Worm (Caenorhabditis elegans) whole organism, L1 larva: ENCODE measurements around the gene ZK863.8.

Experiments used
- C04F5.9 ChIP-seq: sonication (generic microtip); optimal IDR thresholded peaks from 2 replicates; lab custom pipeline; 2016; ENCODE audit warnings: missing genetic modification characterization, missing compliant biosample characterization
- C16A3.4 ChIP-seq: fragments of 150-350 bp; optimal IDR thresholded peaks from 2 replicates; lab custom pipeline; 2014; ENCODE audit warnings: missing biosample characterization, missing genetic modification characterization
- C34B4.2 ChIP-seq: sonication (generic microtip); optimal IDR thresholded peaks from 2 replicates; lab custom pipeline; 2017; ENCODE audit warnings: mild to moderate bottlenecking, missing genetic modification characterization, missing compliant biosample characterization
- Y116A8C.19 ChIP-seq: sonication (generic microtip); optimal IDR thresholded peaks from 2 replicates; lab custom pipeline; 2016; ENCODE audit warnings: missing compliant biosample characterization, missing genetic modification characterization, borderline replicate concordance
- alr-1 ChIP-seq: fragments of 200-800 bp; sonication (Bioruptor generic); optimal IDR thresholded peaks from 2 replicates; lab custom pipeline; 2018; ENCODE audit warnings: borderline replicate concordance, mild to moderate bottlenecking, missing genetic modification characterization, missing compliant biosample characterization
- aly-2 ChIP-seq: fragments of 150-350 bp; optimal IDR thresholded peaks from 2 replicates; lab custom pipeline; 2014; ENCODE audit warnings: missing biosample characterization, missing genetic modification characterization
- ama-1 ChIP-seq: fragments of 150-350 bp; optimal IDR thresholded peaks from 2 replicates; lab custom pipeline; 2014
- ceh-63 ChIP-seq: fragments of 200-800 bp; sonication (Bioruptor generic); optimal IDR thresholded peaks from 2 replicates; lab custom pipeline; 2018; ENCODE audit warnings: mild to moderate bottlenecking, missing genetic modification characterization, missing compliant biosample characterization
- ceh-88 ChIP-seq: fragments of 200-800 bp; sonication (Bioruptor generic); IDR thresholded peaks from 2 replicates; pipeline ENCODE4 v1.3.6; 2022; ENCODE audit warnings: missing genetic modification characterization, missing compliant biosample characterization
- ceh-90 ChIP-seq: sonication (generic microtip); optimal IDR thresholded peaks from 2 replicates; lab custom pipeline; 2016; ENCODE audit warnings: missing genetic modification characterization, missing compliant biosample characterization
- egl-13 ChIP-seq: sonication (generic microtip); optimal IDR thresholded peaks from 2 replicates; lab custom pipeline; 2016; ENCODE audit warnings: missing genotype, missing genetic modification reagents, missing genetic modification characterization, missing compliant biosample characterization
- egl-27 ChIP-seq, 2 experiments: fragments of 150-350 bp in 1 of 2; sonication (generic microtip); optimal IDR thresholded peaks; 3 replicates each; lab custom pipeline; 2017 to 2018; ENCODE audit warnings: missing biosample characterization in 2 of 2, missing genetic modification characterization in 2 of 2, missing genetic modification reagents in 2 of 2
- elt-3 ChIP-seq, 6 experiments: fragments of 150-350 bp in 1 of 6; sonication (generic microtip); optimal IDR thresholded peaks; 2 replicates each; lab custom pipeline; 2017 to 2018; ENCODE audit warnings: missing biosample characterization in 6 of 6, missing genetic modification characterization in 6 of 6, inconsistent platforms in 1 of 6
- fkh-10 ChIP-seq: sonication (generic microtip); optimal IDR thresholded peaks from 2 replicates; lab custom pipeline; 2017; ENCODE audit warnings: missing biosample characterization, missing genetic modification reagents, missing genetic modification characterization
- grh-1 ChIP-seq: fragments of 200-800 bp; sonication (Bioruptor generic); IDR thresholded peaks from 2 replicates; pipeline ENCODE4 v1.3.6; 2022; ENCODE audit warnings: missing genetic modification reagents, missing genetic modification characterization, missing compliant biosample characterization
- hlh-17 ChIP-seq: fragments of 200-800 bp; sonication (Bioruptor generic); optimal IDR thresholded peaks from 2 replicates; lab custom pipeline; 2018; ENCODE audit warnings: missing genetic modification characterization, mild to moderate bottlenecking, missing compliant biosample characterization, moderate library complexity, borderline replicate concordance
- hlh-4 ChIP-seq: sonication (generic microtip); optimal IDR thresholded peaks from 2 replicates; lab custom pipeline; 2016; ENCODE audit warnings: mild to moderate bottlenecking, missing genetic modification characterization, missing compliant biosample characterization
- hpl-2 ChIP-seq: fragments of 150-350 bp; optimal IDR thresholded peaks from 2 replicates; lab custom pipeline; 2014; ENCODE audit warnings: missing biosample characterization, missing genetic modification reagents, missing genetic modification characterization
- isw-1 ChIP-seq: fragments of 200-800 bp; sonication (Bioruptor generic); IDR thresholded peaks from 2 replicates; pipeline ENCODE4 v1.3.6; 2022; ENCODE audit warnings: missing genetic modification characterization, missing compliant biosample characterization
- lin-13 ChIP-seq: fragments of 150-350 bp; optimal IDR thresholded peaks from 2 replicates; lab custom pipeline; 2014; ENCODE audit warnings: missing biosample characterization, missing genetic modification reagents, missing genetic modification characterization
- lin-14 ChIP-seq: fragments of 200-800 bp; sonication (Bioruptor generic); optimal IDR thresholded peaks from 2 replicates; lab custom pipeline; 2018; ENCODE audit warnings: mild to moderate bottlenecking, missing genetic modification characterization, moderate library complexity, missing compliant biosample characterization
- lin-15B ChIP-seq: fragments of 150-350 bp; sonication (generic microtip); optimal IDR thresholded peaks from 3 replicates; lab custom pipeline; 2014; ENCODE audit warnings: missing biosample characterization, missing genetic modification characterization
- lin-35 ChIP-seq, 2 experiments: fragments of 150-350 bp; optimal IDR thresholded peaks; 2 replicates each; lab custom pipeline; 2014; ENCODE audit warnings: missing biosample characterization in 2 of 2, missing genetic modification characterization in 2 of 2, missing genetic modification reagents in 2 of 2
- lin-39 ChIP-seq: fragments of 150-350 bp; optimal IDR thresholded peaks from 2 replicates; lab custom pipeline; 2014; ENCODE audit warnings: missing biosample characterization, missing genetic modification reagents, missing genetic modification characterization
- lir-3 ChIP-seq: sonication (generic microtip); optimal IDR thresholded peaks from 2 replicates; lab custom pipeline; 2016; ENCODE audit warnings: mild to moderate bottlenecking, missing genetic modification characterization, moderate library complexity, missing compliant biosample characterization; ENCODE audit not compliant: poor library complexity
- mab-9 ChIP-seq: fragments of 200-800 bp; sonication (Bioruptor generic); IDR thresholded peaks from 2 replicates; pipeline ENCODE4 v1.3.6; 2022; ENCODE audit warnings: missing genetic modification reagents, missing genetic modification characterization, missing compliant biosample characterization
- mef-2 ChIP-seq: fragments of 150-350 bp; optimal IDR thresholded peaks from 2 replicates; lab custom pipeline; 2014; ENCODE audit warnings: missing biosample characterization, missing genetic modification characterization
- mep-1 ChIP-seq: fragments of 150-350 bp; optimal IDR thresholded peaks from 2 replicates; lab custom pipeline; 2014; ENCODE audit warnings: missing biosample characterization, missing genetic modification characterization
- nhr-11 ChIP-seq: fragments of 150-350 bp; optimal IDR thresholded peaks from 2 replicates; lab custom pipeline; 2014; ENCODE audit warnings: missing biosample characterization, missing genetic modification characterization
- nhr-19 ChIP-seq: fragments of 200-800 bp; sonication (Bioruptor generic); conservative IDR thresholded peaks from 2 replicates; pipeline ENCODE4 v1.3.6; 2022; ENCODE audit warnings: missing genetic modification characterization, missing compliant biosample characterization
- nhr-20 ChIP-seq: sonication (generic microtip); optimal IDR thresholded peaks from 2 replicates; lab custom pipeline; 2016; ENCODE audit warnings: mild to moderate bottlenecking, missing genetic modification characterization, missing compliant biosample characterization
- nhr-71 ChIP-seq: sonication (generic microtip); optimal IDR thresholded peaks from 2 replicates; lab custom pipeline; 2016; ENCODE audit warnings: mild to moderate bottlenecking, missing genetic modification characterization, moderate library complexity, missing compliant biosample characterization
- nhr-76 ChIP-seq: sonication (generic microtip); optimal IDR thresholded peaks from 2 replicates; lab custom pipeline; 2017; ENCODE audit warnings: missing biosample characterization, missing genetic modification characterization
- nhr-77 ChIP-seq: fragments of 150-350 bp; optimal IDR thresholded peaks from 2 replicates; lab custom pipeline; 2014; ENCODE audit warnings: missing biosample characterization, missing genetic modification characterization
- nhr-84 ChIP-seq: sonication (generic microtip); optimal IDR thresholded peaks from 2 replicates; lab custom pipeline; 2017; ENCODE audit warnings: missing biosample characterization, missing genetic modification characterization
- nhr-90 ChIP-seq: sonication (generic microtip); optimal IDR thresholded peaks from 2 replicates; lab custom pipeline; 2016; ENCODE audit warnings: mild to moderate bottlenecking, missing genetic modification characterization, missing compliant biosample characterization; ENCODE audit not compliant: poor library complexity
- pag-3 ChIP-seq: sonication (generic microtip); optimal IDR thresholded peaks from 2 replicates; lab custom pipeline; 2017; ENCODE audit warnings: missing genetic modification characterization, mild to moderate bottlenecking, missing compliant biosample characterization, antibody characterized with exemption, borderline replicate concordance; ENCODE audit not compliant: insufficient read depth
- pax-3 ChIP-seq: fragments of 200-800 bp; sonication (Bioruptor generic); optimal IDR thresholded peaks from 2 replicates; lab custom pipeline; 2018; ENCODE audit warnings: mild to moderate bottlenecking, missing genetic modification characterization, moderate library complexity, missing compliant biosample characterization
- pqm-1 ChIP-seq: sonication (generic microtip); optimal IDR thresholded peaks from 3 replicates; lab custom pipeline; 2017; ENCODE audit warnings: missing biosample characterization, missing genetic modification characterization
- rnt-1 ChIP-seq: sonication (generic microtip); optimal IDR thresholded peaks from 2 replicates; lab custom pipeline; 2016; ENCODE audit warnings: mild to moderate bottlenecking, missing genetic modification characterization, moderate library complexity, missing compliant biosample characterization
- snpc-4 ChIP-seq: fragments of 150-350 bp; optimal IDR thresholded peaks from 2 replicates; lab custom pipeline; 2014; ENCODE audit warnings: missing biosample characterization, missing genetic modification characterization
- snu-23 ChIP-seq: sonication (generic microtip); optimal IDR thresholded peaks from 2 replicates; lab custom pipeline; 2016; ENCODE audit warnings: missing genetic modification characterization, missing compliant biosample characterization
- sox-4 ChIP-seq: sonication (generic microtip); optimal IDR thresholded peaks from 2 replicates; lab custom pipeline; 2016; ENCODE audit warnings: missing genetic modification characterization, missing compliant biosample characterization
- sptf-1 ChIP-seq: fragments of 150-350 bp; optimal IDR thresholded peaks from 2 replicates; lab custom pipeline; 2014; ENCODE audit warnings: missing biosample characterization, missing genetic modification characterization
- sup-37 ChIP-seq: fragments of 200-800 bp; sonication (Bioruptor generic); optimal IDR thresholded peaks from 2 replicates; lab custom pipeline; 2018; ENCODE audit warnings: mild to moderate bottlenecking, missing genetic modification characterization, missing compliant biosample characterization
- tlp-1 ChIP-seq: fragments of 150-350 bp; optimal IDR thresholded peaks from 2 replicates; lab custom pipeline; 2014; ENCODE audit warnings: missing biosample characterization, missing genetic modification characterization
- unc-130 ChIP-seq: fragments of 150-350 bp; optimal IDR thresholded peaks from 2 replicates; lab custom pipeline; 2017; ENCODE audit warnings: missing biosample characterization, missing genetic modification characterization, inconsistent platforms
- unc-30 ChIP-seq: sonication (generic microtip); optimal IDR thresholded peaks from 2 replicates; lab custom pipeline; 2017; ENCODE audit warnings: missing biosample characterization, missing genetic modification characterization
- unc-86 ChIP-seq: sonication (generic microtip); optimal IDR thresholded peaks from 2 replicates; lab custom pipeline; 2016; ENCODE audit warnings: missing genetic modification characterization, missing compliant biosample characterization
- vab-15 ChIP-seq: sonication (generic microtip); optimal IDR thresholded peaks from 2 replicates; lab custom pipeline; 2017; ENCODE audit warnings: missing genotype, mild to moderate bottlenecking, missing genetic modification characterization, missing compliant biosample characterization
- xbp-1 ChIP-seq: sonication (generic microtip); optimal IDR thresholded peaks from 2 replicates; lab custom pipeline; 2016; ENCODE audit warnings: missing genetic modification characterization, missing compliant biosample characterization
- zag-1 ChIP-seq: fragments of 150-350 bp; optimal IDR thresholded peaks from 2 replicates; lab custom pipeline; 2014; ENCODE audit warnings: missing biosample characterization, missing genetic modification characterization
- zip-4 ChIP-seq: fragments of 200-800 bp; sonication (Bioruptor generic); optimal IDR thresholded peaks from 2 replicates; lab custom pipeline; 2018; ENCODE audit warnings: mild to moderate bottlenecking, missing genetic modification characterization, moderate library complexity, missing compliant biosample characterization

ZK863.8 gene

ce11 chrV:12233425-12233824, 46.1 kb upstream of the ZK863.8 start:
- TF ChIP-seq nhr-20 (tag; lab: Kevin White, UChicago) (no peak), C34B4.2 (tag; lab: Kevin White, UChicago) (no peak), xbp-1 (tag; lab: Kevin White, UChicago) (no peak), snu-23 (peak; percentile 22), hlh-17 (GFP tag; lab: Kevin White, UChicago) (no peak), sup-37 (GFP tag; lab: Kevin White, UChicago) (no peak), pqm-1 (tag; lab: Kevin White, UChicago) (no peak), lin-14 (GFP tag; lab: Kevin White, UChicago) (peak; percentile 80), egl-13 (no peak), nhr-19 (peak; percentile 42), lin-35 (GFP tag; optimal IDR thresholded peaks at IDR 0.05; lab: Kevin White, UChicago) (no peak), unc-130 (peak; percentile 15), mab-9 (no peak), pax-3 (no peak), nhr-76 (tag; lab: Kevin White, UChicago) (no peak), Y116A8C.19 (tag; lab: Kevin White, UChicago) (no peak), ceh-63 (GFP tag; lab: Kevin White, UChicago) (no peak), mef-2 (no peak), hpl-2 (GFP tag; lab: Kevin White, UChicago) (no peak), lir-3 (no peak), unc-86 (tag; lab: Kevin White, UChicago) (no peak), lin-13 (GFP tag; lab: Kevin White, UChicago) (no peak), egl-27 (tag; optimal IDR thresholded peaks at IDR 0.05; lab: Kevin White, UChicago) (no peak), elt-3 (tag; optimal IDR thresholded peaks at IDR 0.05; lab: Kevin White, UChicago) (no peak), C16A3.4 (tag; lab: Kevin White, UChicago) (no peak), nhr-77 (no peak), sox-4 (tag; lab: Kevin White, UChicago) (no peak), mep-1 (tag; lab: Kevin White, UChicago) (no peak), nhr-71 (tag; lab: Kevin White, UChicago) (peak; percentile 65), snpc-4 (tag; lab: Kevin White, UChicago) (no peak), nhr-84 (no peak), zag-1 (tag; lab: Kevin White, UChicago) (no peak), fkh-10 (GFP tag; lab: Kevin White, UChicago) (no peak), nhr-90 (tag; lab: Kevin White, UChicago) (no peak), alr-1 (tag; lab: Kevin White, UChicago) (no peak), sptf-1 (tag; lab: Kevin White, UChicago) (no peak), rnt-1 (tag; lab: Kevin White, UChicago) (peak; percentile 58), C04F5.9 (tag; lab: Kevin White, UChicago) (no peak), grh-1 (GFP tag; lab: Robert Waterston, UW) (no peak), pag-3 (tag; lab: Kevin White, UChicago) (peak; percentile 79), hlh-4 (tag; lab: Kevin White, UChicago) (no peak), ama-1 (lab: Kevin White, UChicago) (no peak), ceh-88 (GFP tag; lab: Robert Waterston, UW) (no peak), nhr-11 (tag; lab: Kevin White, UChicago) (no peak), tlp-1 (no peak), aly-2 (tag; lab: Kevin White, UChicago) (no peak), lin-15B (tag; lab: Kevin White, UChicago) (no peak), lin-39 (tag; lab: Kevin White, UChicago) (no peak), ceh-90 (tag; lab: Kevin White, UChicago) (no peak), zip-4 (GFP tag; lab: Kevin White, UChicago) (no peak), isw-1 (no peak), vab-15 (tag; lab: Kevin White, UChicago) (no peak), unc-30 (tag; lab: Kevin White, UChicago) (no peak)
